Worm (Caenorhabditis elegans): ENCODE results near the gene mam-2.
"Not testable (repeated sequence)": the region's sequence is repeated elsewhere in the genome, so short reads cannot be mapped to it uniquely, and the experiment has no call there.

The mam-2 gene

ce11 chrIV:10028779-10029178, 45.8 kb downstream of the mam-2 start, which contains the start of the genes F44D12.16 and msd-2:
TSS of gene F44D12.16 (plus strand) at chrIV:10029079.
TSS of gene msd-2 (plus strand) at chrIV:10029083.
- not testable (repeated sequence) for TF ChIP-seq flt-1 (GFP tag; IDR thresholded peaks at IDR 0.05); tab-1 (GFP tag; IDR thresholded peaks at IDR 0.05); med-1 (GFP tag; optimal IDR thresholded peaks at IDR 0.05; ENCODE audit: insufficient read depth)

ce11 chrIV:10033053-10033452, 50.1 kb downstream of the mam-2 start, which contains the start of gene F44D12.6:
TSS of gene F44D12.6 (plus strand) at chrIV:10033353.
- TF ChIP-seq T22C8.4 (GFP tag; IDR thresholded peaks at IDR 0.05) (no peak), tab-1 (GFP tag; IDR thresholded peaks at IDR 0.05) (no peak), med-1 (GFP tag; optimal IDR thresholded peaks at IDR 0.05; ENCODE audit: insufficient read depth) (no peak), ref-1 (GFP tag; conservative IDR thresholded peaks at IDR 0.05) (no peak), cog-1 (tag; optimal IDR thresholded peaks at IDR 0.05) (no peak), flt-1 (GFP tag; IDR thresholded peaks at IDR 0.05) (no peak)

- TF ChIP-seq tab-1 (GFP tag; IDR thresholded peaks at IDR 0.05) (no peak), ref-1 (GFP tag; conservative IDR thresholded peaks at IDR 0.05) (no peak), flt-1 (GFP tag; IDR thresholded peaks at IDR 0.05) (no peak), cog-1 (tag; optimal IDR thresholded peaks at IDR 0.05) (no peak), ztf-29 (GFP tag; IDR thresholded peaks at IDR 0.05) (no peak), med-1 (GFP tag; optimal IDR thresholded peaks at IDR 0.05; ENCODE audit: insufficient read depth) (no peak), T22C8.4 (GFP tag; IDR thresholded peaks at IDR 0.05) (no peak), klf-2 (GFP tag; conservative IDR thresholded peaks at IDR 0.05) (no peak), ztf-23 (GFP tag; IDR thresholded peaks at IDR 0.05) (no peak)
These were observed 54.0 kb downstream of the mam-2 start, which contains the start of gene F44D12.10 for ce11 chrIV:10036966-10037365. TSS of gene F44D12.10 (minus strand) at chrIV:10037066.

Measured in whole organism, midembryonic.